Worm (Caenorhabditis elegans) whole organism, L3 larva: ENCODE data around the gene pqn-67.

ENCODE experiments used
- R02D3.7 ChIP-seq: fragments of 150-350 bp; optimal IDR thresholded peaks from 2 replicates; lab custom pipeline; 2014; ENCODE audit warnings: missing biosample characterization, missing genetic modification characterization
- ZK546.5 ChIP-seq: sonication (generic microtip); optimal IDR thresholded peaks from 2 replicates; lab custom pipeline; 2017; ENCODE audit warnings: missing biosample characterization, missing genetic modification characterization
- aly-2 ChIP-seq: fragments of 150-350 bp; optimal IDR thresholded peaks from 2 replicates; lab custom pipeline; 2014; ENCODE audit warnings: missing biosample characterization, missing genetic modification characterization
- ama-1 ChIP-seq: fragments of 150-350 bp; optimal IDR thresholded peaks from 2 replicates; lab custom pipeline; 2018
- ceh-16 ChIP-seq: sonication (generic microtip); optimal IDR thresholded peaks from 2 replicates; lab custom pipeline; 2017; ENCODE audit warnings: missing biosample characterization, missing genetic modification characterization
- ceh-28 ChIP-seq: fragments of 150-350 bp; optimal IDR thresholded peaks from 2 replicates; lab custom pipeline; 2014; ENCODE audit warnings: missing biosample characterization, missing genetic modification reagents, missing genetic modification characterization
- ceh-82 ChIP-seq: fragments of 150-350 bp; optimal IDR thresholded peaks from 2 replicates; lab custom pipeline; 2014; ENCODE audit warnings: missing biosample characterization, missing genetic modification characterization
- ceh-9 ChIP-seq: sonication (generic microtip); optimal IDR thresholded peaks from 2 replicates; lab custom pipeline; 2018; ENCODE audit warnings: missing biosample characterization, missing genetic modification characterization
- daf-12 ChIP-seq: fragments of 150-350 bp; optimal IDR thresholded peaks from 2 replicates; lab custom pipeline; 2014; ENCODE audit warnings: missing biosample characterization, missing genetic modification reagents, missing genetic modification characterization
- egl-5 ChIP-seq: fragments of 150-350 bp; optimal IDR thresholded peaks from 2 replicates; lab custom pipeline; 2017; ENCODE audit warnings: missing biosample characterization, missing genetic modification reagents, missing genetic modification characterization, inconsistent platforms
- elt-2 ChIP-seq: sonication (generic microtip); optimal IDR thresholded peaks from 2 replicates; lab custom pipeline; 2016; ENCODE audit warnings: missing genetic modification reagents, mild to moderate bottlenecking, missing genetic modification characterization, missing compliant biosample characterization
- elt-3 ChIP-seq, 3 experiments: fragments of 150-350 bp in 1 of 3; sonication (generic microtip) in 2 of 3; optimal IDR thresholded peaks; 2 replicates in 2 of 3; 4 replicates in 1 of 3; lab custom pipeline; 2014 to 2017; ENCODE audit warnings: missing biosample characterization in 3 of 3, missing genetic modification characterization in 3 of 3
- fkh-10 ChIP-seq: sonication (generic microtip); optimal IDR thresholded peaks from 2 replicates; lab custom pipeline; 2017; ENCODE audit warnings: missing biosample characterization, missing genetic modification reagents, missing genetic modification characterization
- hmg-11 ChIP-seq: sonication (generic microtip); optimal IDR thresholded peaks from 2 replicates; lab custom pipeline; 2016; ENCODE audit warnings: missing genetic modification characterization, missing compliant biosample characterization
- lin-15B ChIP-seq: fragments of 150-350 bp; optimal IDR thresholded peaks from 2 replicates; lab custom pipeline; 2014; ENCODE audit warnings: missing biosample characterization, missing genetic modification characterization
- lin-39 ChIP-seq: fragments of 150-350 bp; optimal IDR thresholded peaks from 2 replicates; lab custom pipeline; 2018; ENCODE audit warnings: missing biosample characterization, missing genetic modification reagents, missing genetic modification characterization
- lsy-12 ChIP-seq: sonication (generic microtip); optimal IDR thresholded peaks from 2 replicates; lab custom pipeline; 2016; ENCODE audit warnings: mild to moderate bottlenecking, missing genetic modification characterization, missing compliant biosample characterization
- mdl-1 ChIP-seq: fragments of 150-350 bp; optimal IDR thresholded peaks from 2 replicates; lab custom pipeline; 2014; ENCODE audit warnings: missing biosample characterization, missing genetic modification characterization
- nfya-1 ChIP-seq: sonication (generic microtip); optimal IDR thresholded peaks from 2 replicates; lab custom pipeline; 2017; ENCODE audit warnings: missing genetic modification characterization, mild to moderate bottlenecking, missing compliant biosample characterization, antibody characterized with exemption, moderate library complexity; ENCODE audit not compliant: insufficient read depth
- nhr-11 ChIP-seq: fragments of 150-350 bp; optimal IDR thresholded peaks from 2 replicates; lab custom pipeline; 2014; ENCODE audit warnings: missing biosample characterization, missing genetic modification characterization
- nhr-23 ChIP-seq: fragments of 150-350 bp; optimal IDR thresholded peaks from 2 replicates; lab custom pipeline; 2014; ENCODE audit warnings: missing biosample characterization, missing genetic modification reagents, missing genetic modification characterization
- nhr-237 ChIP-seq: fragments of 150-350 bp; optimal IDR thresholded peaks from 2 replicates; lab custom pipeline; 2014; ENCODE audit warnings: missing biosample characterization, missing genetic modification characterization
- nhr-25 ChIP-seq: sonication (generic microtip); optimal IDR thresholded peaks from 2 replicates; lab custom pipeline; 2017; ENCODE audit warnings: missing biosample characterization, missing genetic modification characterization
- nhr-28 ChIP-seq: fragments of 150-350 bp; optimal IDR thresholded peaks from 2 replicates; lab custom pipeline; 2014; ENCODE audit warnings: missing biosample characterization, missing genetic modification characterization
- nhr-43 ChIP-seq: sonication (generic microtip); optimal IDR thresholded peaks from 2 replicates; lab custom pipeline; 2016; ENCODE audit warnings: mild to moderate bottlenecking, missing genetic modification characterization, missing compliant biosample characterization; ENCODE audit not compliant: poor library complexity, severe bottlenecking
- nhr-76 ChIP-seq: fragments of 150-350 bp; sonication (generic microtip); optimal IDR thresholded peaks from 5 replicates; lab custom pipeline; 2014; ENCODE audit warnings: missing biosample characterization, missing genetic modification characterization
- pha-4 ChIP-seq: fragments of 150-350 bp; optimal IDR thresholded peaks from 2 replicates; lab custom pipeline; 2014; ENCODE audit warnings: missing biosample characterization, missing genetic modification reagents, missing genetic modification characterization
- pqm-1 ChIP-seq: fragments of 150-350 bp; optimal IDR thresholded peaks from 2 replicates; lab custom pipeline; 2017; ENCODE audit warnings: missing biosample characterization, missing genetic modification characterization, inconsistent platforms
- sea-2 ChIP-seq: fragments of 150-350 bp; sonication (generic microtip); optimal IDR thresholded peaks from 4 replicates; lab custom pipeline; 2014; ENCODE audit warnings: missing biosample characterization, missing genetic modification reagents, missing genetic modification characterization
- skn-1 ChIP-seq: fragments of 150-350 bp; optimal IDR thresholded peaks from 2 replicates; lab custom pipeline; 2014; ENCODE audit warnings: missing biosample characterization, missing genetic modification characterization
- snpc-4 ChIP-seq: fragments of 150-350 bp; optimal IDR thresholded peaks from 2 replicates; lab custom pipeline; 2014; ENCODE audit warnings: missing biosample characterization, missing genetic modification characterization
- tbx-2 ChIP-seq: sonication (generic microtip); optimal IDR thresholded peaks from 2 replicates; lab custom pipeline; 2016; ENCODE audit warnings: mild to moderate bottlenecking, missing genetic modification characterization, missing compliant biosample characterization
- unc-39 ChIP-seq: sonication (generic microtip); optimal IDR thresholded peaks from 4 replicates; lab custom pipeline; 2017; ENCODE audit warnings: missing biosample characterization, missing genetic modification characterization
- unc-62 ChIP-seq: fragments of 150-350 bp; sonication (generic microtip); optimal IDR thresholded peaks from 4 replicates; lab custom pipeline; 2014; ENCODE audit warnings: missing biosample characterization, missing genetic modification reagents, missing genetic modification characterization
- ztf-11 ChIP-seq: fragments of 150-350 bp; optimal IDR thresholded peaks from 2 replicates; lab custom pipeline; 2014; ENCODE audit warnings: missing biosample characterization, missing genetic modification characterization

The pqn-67 gene

DNA sequence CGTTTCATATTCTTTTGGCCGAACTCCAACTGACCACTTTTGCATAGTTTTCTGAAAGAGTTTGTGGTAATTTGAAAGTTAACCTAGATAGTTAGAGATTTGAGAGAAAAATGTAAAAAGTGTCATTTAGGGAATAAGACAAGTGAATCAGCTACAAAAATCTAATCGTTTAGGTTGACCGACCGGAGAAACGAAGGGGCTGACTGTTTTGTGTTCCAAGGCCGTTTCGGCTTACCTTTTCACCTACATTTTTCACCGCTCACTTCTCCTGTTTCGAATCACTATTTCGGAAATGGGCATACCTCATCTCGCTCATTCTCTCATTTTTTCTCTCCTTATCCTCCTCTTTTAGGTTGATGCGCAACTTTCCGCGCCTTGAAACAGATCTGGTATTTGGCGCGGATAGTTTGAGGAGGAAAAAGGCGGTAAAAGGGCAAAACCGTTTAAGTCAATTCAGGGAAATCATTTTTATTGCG, 36.9 kb downstream of the pqn-67 start, which contains the start of gene mpst-7:
TSS of gene mpst-7 (minus strand) at position 51 of the 476 bp plus-strand sequence.
- TF ChIP-seq lin-15B: no peak
- TF ChIP-seq nhr-23 (tag; lab: Kevin White, UChicago): peak; percentile 21
- peak; percentile 57 for TF ChIP-seq nhr-25
- no peak for TF ChIP-seq pha-4 (tag; lab: Kevin White, UChicago)

ce11 chrV:12963192-12963591, 39.0 kb downstream of the pqn-67 start, which contains the start of gene hrg-9:
TSS of gene hrg-9 (minus strand) at chrV:12963343.
- TF ChIP-seq elt-2 (tag; lab: Kevin White, UChicago) (peak; percentile 37), pha-4 (tag; lab: Kevin White, UChicago) (peak; percentile 55), ama-1 (lab: Kevin White, UChicago) (no peak), ceh-16 (tag; lab: Kevin White, UChicago) (no peak)

DNA sequence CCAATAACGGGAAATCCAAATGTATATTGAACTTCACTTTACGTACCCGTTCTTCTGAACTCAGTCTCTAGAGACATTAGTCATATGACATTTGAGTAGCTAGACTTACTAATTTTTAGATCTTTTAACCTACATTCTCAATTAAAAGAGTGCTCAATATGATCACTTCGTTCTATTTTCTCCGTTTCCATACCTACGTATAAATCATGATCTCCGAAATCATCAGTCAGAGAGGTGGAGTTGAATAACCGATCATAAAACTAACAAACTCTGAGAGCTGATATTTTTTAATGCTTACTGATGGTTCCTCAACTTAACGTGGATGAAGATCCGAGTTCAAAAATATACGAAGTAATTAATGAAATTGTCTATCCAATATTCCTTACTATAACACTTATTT, 39.8 kb downstream of the pqn-67 start, which contains the start of gene srd-35:
TSS of gene srd-35 (plus strand) at position 301 of the 400 bp plus-strand sequence.
- TF ChIP-seq nhr-11 (tag; lab: Kevin White, UChicago): no peak
- no peak for TF ChIP-seq elt-3 (tag; optimal IDR thresholded peaks at IDR 0.05; lab: Kevin White, UChicago)
- TF ChIP-seq nhr-28 (tag; lab: Kevin White, UChicago): no peak
- TF ChIP-seq ceh-28 (tag; lab: Kevin White, UChicago): no peak
- TF ChIP-seq skn-1 (tag; lab: Kevin White, UChicago): no peak
- TF ChIP-seq nhr-23 (tag; lab: Kevin White, UChicago): no peak
- no peak for TF ChIP-seq lin-15B
- TF ChIP-seq egl-5 (tag; lab: Kevin White, UChicago): no peak
- TF ChIP-seq fkh-10: no peak
- no peak for TF ChIP-seq ceh-9
- TF ChIP-seq, all 47 proteins: peak for 0

DNA sequence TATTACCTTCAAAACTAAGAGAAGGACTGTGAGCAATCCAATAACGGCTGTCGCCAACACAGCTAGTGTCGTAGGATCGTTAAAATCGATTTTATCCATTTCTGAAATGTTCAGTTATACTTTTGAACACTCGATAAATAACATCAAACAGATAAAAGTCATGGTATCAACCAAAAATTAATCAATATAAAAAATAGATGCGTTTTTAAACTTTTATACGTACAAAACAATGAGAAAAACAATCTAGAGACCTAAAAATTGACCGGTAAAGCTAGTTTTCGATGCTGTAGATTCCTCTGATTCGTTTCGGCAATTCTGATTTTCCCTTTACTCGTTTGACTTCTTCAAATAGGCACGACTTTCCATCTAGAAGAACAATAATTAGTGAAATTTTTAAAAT, 42.9 kb downstream of the pqn-67 start, which contains the start of gene R186.3:
TSS of gene R186.3 (minus strand) at position 101 of the 400 bp plus-strand sequence.
- TF ChIP-seq nfya-1: no peak
- no peak for TF ChIP-seq pqm-1 (tag; lab: Kevin White, UChicago)
- no peak for TF ChIP-seq daf-12 (tag; lab: Kevin White, UChicago)
- no peak for TF ChIP-seq unc-39
- TF ChIP-seq tbx-2 (tag; lab: Kevin White, UChicago): no peak
- TF ChIP-seq ceh-82 (tag; lab: Kevin White, UChicago): no peak
- no peak for TF ChIP-seq skn-1 (tag; lab: Kevin White, UChicago)
- TF ChIP-seq lin-39: no peak

- TF ChIP-seq lin-15B (peak; percentile 75), nhr-43 (tag; lab: Kevin White, UChicago) (peak; percentile 19), elt-2 (tag; lab: Kevin White, UChicago) (peak; percentile 65), tbx-2 (tag; lab: Kevin White, UChicago) (peak; percentile 5), lsy-12 (peak; percentile 58), nfya-1 (peak; percentile 66), pha-4 (tag; lab: Kevin White, UChicago) (peak; percentile 40), pqm-1 (tag; lab: Kevin White, UChicago) (peak; percentile 2), snpc-4 (tag; lab: Kevin White, UChicago) (peak; percentile 24), nhr-25 (peak; percentile 23), hmg-11 (tag; lab: Kevin White, UChicago) (peak; percentile 68)
Measured at ce11 chrV:12967925-12968327, 43.7 kb downstream of the pqn-67 start, which contains the start of gene R186.8. TSS of gene R186.8 (minus strand) at chrV:12967982.

DNA sequence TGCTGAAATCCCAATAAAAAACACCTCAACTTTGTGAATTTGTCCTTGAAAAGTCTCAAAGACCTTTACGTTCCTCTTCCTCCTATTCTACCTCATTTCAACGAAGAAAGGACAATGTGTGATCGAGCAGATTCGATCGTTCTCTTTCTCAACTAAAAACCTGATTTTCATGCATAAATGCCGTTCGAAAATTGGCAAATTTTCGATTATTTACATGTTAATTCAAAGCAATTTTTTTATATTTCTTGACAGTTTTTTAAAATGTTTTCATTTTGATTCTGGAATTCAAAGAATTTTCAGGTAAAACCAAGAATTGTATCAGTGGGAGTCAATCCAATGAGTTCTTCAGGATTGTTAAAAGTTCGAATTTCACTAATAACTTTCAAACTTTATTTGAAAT, 44.3 kb downstream of the pqn-67 start, which contains the start of gene lin-46:
TSS of gene lin-46 (plus strand) at position 301 of the 400 bp plus-strand sequence.
- TF ChIP-seq nhr-25 (peak; percentile 67), ama-1 (lab: Kevin White, UChicago) (no peak)

DNA sequence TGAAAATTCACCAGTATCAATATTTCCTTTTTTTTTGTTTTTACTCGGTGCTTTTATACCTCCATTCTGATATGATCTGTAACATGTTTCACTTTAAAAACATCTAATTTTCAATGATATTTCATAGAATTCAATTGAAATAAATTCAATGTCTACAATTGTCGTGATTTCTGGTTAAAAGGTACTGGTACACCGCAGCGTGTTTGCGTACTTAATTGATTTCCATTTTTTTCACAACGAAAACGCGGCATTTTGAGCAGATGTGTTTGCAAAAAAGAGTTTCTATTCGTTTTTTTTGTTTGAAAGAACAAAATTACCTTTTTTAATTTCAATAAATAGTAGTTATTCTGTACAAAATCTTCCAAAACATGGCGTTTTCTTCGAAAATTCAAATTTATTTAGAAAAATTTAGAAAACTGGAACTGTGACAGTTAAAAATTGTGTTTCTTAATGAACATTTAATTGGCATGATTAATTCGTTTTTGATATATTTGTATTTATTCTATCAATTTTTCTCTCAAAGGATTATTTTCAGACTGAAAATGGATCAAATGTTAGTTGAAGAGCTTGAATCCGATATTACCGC, 46.4 kb downstream of the pqn-67 start, which contains the start of gene pnn-1:
TSS of gene pnn-1 (plus strand) at position 536 of the 586 bp plus-strand sequence.
- no peak for TF ChIP-seq ceh-9
- TF ChIP-seq ZK546.5 (tag; lab: Kevin White, UChicago): no peak
- no peak for TF ChIP-seq elt-2 (tag; lab: Kevin White, UChicago)
- TF ChIP-seq lin-15B: peak; percentile 35
- TF ChIP-seq ztf-11: no peak
- no peak for TF ChIP-seq nhr-11 (tag; lab: Kevin White, UChicago)
- TF ChIP-seq snpc-4 (tag; lab: Kevin White, UChicago): no peak
- no peak for TF ChIP-seq aly-2 (tag; lab: Kevin White, UChicago)
- no peak for TF ChIP-seq egl-5 (tag; lab: Kevin White, UChicago)
- TF ChIP-seq nhr-237 (tag; lab: Kevin White, UChicago): no peak
- TF ChIP-seq lin-39: no peak
- no peak for TF ChIP-seq sea-2
- peak; percentile 48 for TF ChIP-seq hmg-11 (tag; lab: Kevin White, UChicago)
- TF ChIP-seq mdl-1 (tag; lab: Kevin White, UChicago): no peak
- no peak for TF ChIP-seq nhr-76
- TF ChIP-seq ceh-28 (tag; lab: Kevin White, UChicago): no peak
- no peak for TF ChIP-seq tbx-2 (tag; lab: Kevin White, UChicago)
- TF ChIP-seq daf-12 (tag; lab: Kevin White, UChicago): no peak
- no peak for TF ChIP-seq elt-3 (tag; optimal IDR thresholded peaks at IDR 0.05; lab: Kevin White, UChicago)
- no peak for TF ChIP-seq R02D3.7 (tag; lab: Kevin White, UChicago)
- no peak for TF ChIP-seq nhr-25
- TF ChIP-seq pha-4 (tag; lab: Kevin White, UChicago): peak; percentile 59
- TF ChIP-seq nhr-43 (tag; lab: Kevin White, UChicago): no peak
- TF ChIP-seq nfya-1: peak; percentile 45
- no peak for TF ChIP-seq unc-62 (GFP tag; lab: Kevin White, UChicago)
